Worm (Caenorhabditis elegans) whole organism, L3 larva: ENCODE results near the gene rbm-22.

Experiments
- daf-12 ChIP-seq: fragments of 150-350 bp; optimal IDR thresholded peaks from 2 replicates; lab custom pipeline; 2014; ENCODE audit warnings: missing biosample characterization, missing genetic modification reagents, missing genetic modification characterization
- egl-27 ChIP-seq: sonication (generic microtip); optimal IDR thresholded peaks from 4 replicates; lab custom pipeline; 2017; ENCODE audit warnings: missing biosample characterization, missing genetic modification reagents, missing genetic modification characterization
- elt-3 ChIP-seq, 3 experiments: fragments of 150-350 bp in 1 of 3; sonication (generic microtip) in 2 of 3; optimal IDR thresholded peaks; 2 replicates in 2 of 3; 4 replicates in 1 of 3; lab custom pipeline; 2014 to 2017; ENCODE audit warnings: missing biosample characterization in 3 of 3, missing genetic modification characterization in 3 of 3
- fkh-10 ChIP-seq: sonication (generic microtip); optimal IDR thresholded peaks from 2 replicates; lab custom pipeline; 2017; ENCODE audit warnings: missing biosample characterization, missing genetic modification reagents, missing genetic modification characterization
- lin-15B ChIP-seq: fragments of 150-350 bp; optimal IDR thresholded peaks from 2 replicates; lab custom pipeline; 2014; ENCODE audit warnings: missing biosample characterization, missing genetic modification characterization
- nhr-11 ChIP-seq: fragments of 150-350 bp; optimal IDR thresholded peaks from 2 replicates; lab custom pipeline; 2014; ENCODE audit warnings: missing biosample characterization, missing genetic modification characterization
- nhr-23 ChIP-seq: fragments of 150-350 bp; optimal IDR thresholded peaks from 2 replicates; lab custom pipeline; 2014; ENCODE audit warnings: missing biosample characterization, missing genetic modification reagents, missing genetic modification characterization
- nhr-237 ChIP-seq: fragments of 150-350 bp; optimal IDR thresholded peaks from 2 replicates; lab custom pipeline; 2014; ENCODE audit warnings: missing biosample characterization, missing genetic modification characterization
- nhr-67 ChIP-seq: fragments of 150-350 bp; optimal IDR thresholded peaks from 2 replicates; lab custom pipeline; 2014; ENCODE audit warnings: missing biosample characterization, missing genetic modification characterization
- nhr-77 ChIP-seq: fragments of 150-350 bp; optimal IDR thresholded peaks from 2 replicates; lab custom pipeline; 2014; ENCODE audit warnings: missing biosample characterization, missing genetic modification characterization
- pqm-1 ChIP-seq: fragments of 150-350 bp; optimal IDR thresholded peaks from 2 replicates; lab custom pipeline; 2017; ENCODE audit warnings: missing biosample characterization, missing genetic modification characterization, inconsistent platforms
- skn-1 ChIP-seq: fragments of 150-350 bp; optimal IDR thresholded peaks from 2 replicates; lab custom pipeline; 2014; ENCODE audit warnings: missing biosample characterization, missing genetic modification characterization
- unc-62 ChIP-seq: fragments of 150-350 bp; sonication (generic microtip); optimal IDR thresholded peaks from 4 replicates; lab custom pipeline; 2014; ENCODE audit warnings: missing biosample characterization, missing genetic modification reagents, missing genetic modification characterization
- ztf-4 ChIP-seq: fragments of 150-350 bp; optimal IDR thresholded peaks from 2 replicates; lab custom pipeline; 2014; ENCODE audit warnings: missing biosample characterization, missing genetic modification characterization

DNA sequence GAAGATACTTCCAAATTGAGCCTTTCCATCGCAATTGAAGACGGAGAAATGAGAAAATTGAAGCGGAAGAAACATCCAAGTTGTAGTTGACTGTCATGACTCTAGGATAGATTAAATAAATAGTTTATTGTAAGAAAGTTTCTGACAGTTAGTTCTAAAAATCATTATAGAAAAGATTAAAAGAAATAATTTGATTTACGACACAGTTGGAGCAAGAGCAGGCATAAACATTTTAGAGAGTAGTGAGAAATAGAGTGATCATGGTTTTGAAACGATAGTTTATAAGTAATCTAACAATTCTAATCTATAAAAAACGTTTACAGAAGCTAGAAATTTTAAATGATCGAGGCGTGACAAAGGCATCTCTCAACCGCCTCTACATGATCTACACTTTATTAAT is 29.1 kb upstream of the rbm-22 start, which contains the start of gene best-15:
- no peak for TF ChIP-seq ztf-4
- TF ChIP-seq fkh-10 (GFP tag; lab: Kevin White, UChicago) = no peak
- TF ChIP-seq nhr-77 (tag; lab: Kevin White, UChicago) = no peak
- no peak for TF ChIP-seq pqm-1 (tag; lab: Kevin White, UChicago)
- no peak for TF ChIP-seq elt-3 (tag; optimal IDR thresholded peaks at IDR 0.05; lab: Kevin White, UChicago)
- TF ChIP-seq nhr-237 (tag; lab: Kevin White, UChicago) = no peak
- TF ChIP-seq egl-27 = no peak
- TF ChIP-seq nhr-67 = no peak
- TF ChIP-seq nhr-11 = no peak
- no peak for TF ChIP-seq lin-15B (tag; lab: Kevin White, UChicago)
- TF ChIP-seq skn-1 (tag; lab: Kevin White, UChicago) = no peak
- no peak for TF ChIP-seq daf-12 (tag; lab: Kevin White, UChicago)
- TF ChIP-seq nhr-23 (tag; lab: Kevin White, UChicago) = no peak
- TF ChIP-seq unc-62 (GFP tag; lab: Kevin White, UChicago) = no peak
